Fruit fly (Drosophila melanogaster) whole organism, embryonic: ENCODE data around the gene H2.0.

Experiments used
- Awh ChIP-seq: fragments of 200-800 bp; sonication (Bioruptor generic); IDR thresholded peaks from 2 replicates; pipeline ENCODE4, ENCODE4 v1.3.6; 2022; ENCODE audit warnings: missing biosample characterization, missing genetic modification characterization
- CG10321 ChIP-seq: fragments of 200-800 bp; sonication (Bioruptor generic); IDR thresholded peaks from 2 replicates; pipeline ENCODE4 v1.3.6; 2022; ENCODE audit warnings: missing biosample characterization, missing genetic modification characterization
- CG10979 ChIP-seq: fragments of 200-800 bp; sonication (Bioruptor generic); optimal IDR thresholded peaks from 2 replicates; lab custom pipeline; 2018; ENCODE audit warnings: missing biosample characterization, mild to moderate bottlenecking, missing genetic modification characterization, moderate library complexity
- CG11560 ChIP-seq: fragments of 200-800 bp; sonication (Bioruptor generic); IDR thresholded peaks from 3 replicates; pipeline ENCODE4 v1.3.6; 2022; ENCODE audit warnings: missing biosample characterization, missing genetic modification characterization
- CG12769 ChIP-seq: fragments of 200-800 bp; sonication (Bioruptor generic); optimal IDR thresholded peaks from 2 replicates; lab custom pipeline; 2019; ENCODE audit warnings: missing biosample characterization, mild to moderate bottlenecking, missing genetic modification characterization, moderate library complexity
- CG14710 ChIP-seq: fragments of 200-800 bp; sonication (Bioruptor generic); optimal IDR thresholded peaks from 3 replicates; lab custom pipeline; 2019; ENCODE audit warnings: missing biosample characterization, mild to moderate bottlenecking, missing genetic modification characterization, moderate library complexity
- CG16813 ChIP-seq: fragments of 200-800 bp; sonication (Bioruptor generic); IDR thresholded peaks from 3 replicates; pipeline ENCODE4 v1.3.6; 2022; ENCODE audit warnings: missing biosample characterization, missing genetic modification characterization; ENCODE audit not compliant: partially characterized antibody
- CG17361 ChIP-seq: fragments of 200-800 bp; sonication (Bioruptor generic); IDR thresholded peaks from 3 replicates; pipeline ENCODE4 v1.3.6; 2022; ENCODE audit warnings: missing biosample characterization, missing genetic modification characterization
- CG17612 ChIP-seq: fragments of 200-800 bp; sonication (Bioruptor generic); IDR thresholded peaks from 2 replicates; pipeline ENCODE4 v1.3.6; 2022; ENCODE audit warnings: missing biosample characterization, missing genetic modification characterization
- CG31224 ChIP-seq: fragments of 200-800 bp; sonication (Bioruptor generic); IDR thresholded peaks from 2 replicates; pipeline ENCODE4 v1.3.6; 2022; ENCODE audit warnings: missing biosample characterization, missing genetic modification characterization
- CG32772 ChIP-seq: fragments of 200-800 bp; sonication (Bioruptor generic); IDR thresholded peaks from 2 replicates; pipeline ENCODE4 v1.3.6; 2022; ENCODE audit warnings: missing biosample characterization, missing genetic modification characterization
- CG4424 ChIP-seq: fragments of 200-800 bp; sonication (Bioruptor generic); optimal IDR thresholded peaks from 3 replicates; lab custom pipeline; 2016; ENCODE audit warnings: missing biosample characterization, missing genetic modification characterization
- CG4707 ChIP-seq: fragments of 200-800 bp; sonication (Bioruptor generic); optimal IDR thresholded peaks from 2 replicates; lab custom pipeline; 2018; ENCODE audit warnings: missing biosample characterization, mild to moderate bottlenecking, missing genetic modification characterization, moderate library complexity
- CG7839 ChIP-seq: fragments of 200-800 bp; sonication (Bioruptor generic); optimal IDR thresholded peaks from 3 replicates; lab custom pipeline; 2018; ENCODE audit warnings: missing biosample characterization, mild to moderate bottlenecking, missing genetic modification characterization, moderate library complexity
- CG7928 ChIP-seq: fragments of 200-800 bp; sonication (Bioruptor generic); optimal IDR thresholded peaks from 2 replicates; lab custom pipeline; 2017; ENCODE audit warnings: missing biosample characterization, mild to moderate bottlenecking, missing genetic modification characterization
- CG8388 ChIP-seq: fragments of 200-800 bp; sonication (Bioruptor generic); optimal IDR thresholded peaks from 2 replicates; lab custom pipeline; 2019; ENCODE audit warnings: missing biosample characterization, mild to moderate bottlenecking, missing genetic modification characterization, moderate library complexity
- CG8478 ChIP-seq: fragments of >200 bp; optimal IDR thresholded peaks from 2 replicates; lab custom pipeline; 2018
- CG9727 ChIP-seq: fragments of 200-800 bp; sonication (Bioruptor generic); optimal IDR thresholded peaks from 3 replicates; lab custom pipeline; 2017; ENCODE audit warnings: missing biosample characterization, mild to moderate bottlenecking, missing genetic modification characterization
- CG9797 ChIP-seq: fragments of 200-800 bp; sonication (Bioruptor generic); optimal IDR thresholded peaks from 3 replicates; lab custom pipeline; 2018; ENCODE audit warnings: missing biosample characterization, mild to moderate bottlenecking, missing genetic modification characterization
- CG9932 ChIP-seq: fragments of 200-800 bp; sonication (Bioruptor generic); IDR thresholded peaks from 2 replicates; pipeline ENCODE4 v1.3.6; 2022; ENCODE audit warnings: missing biosample characterization, missing genetic modification characterization
- Chrac-16 ChIP-seq: fragments of 200-800 bp; sonication (Bioruptor generic); optimal IDR thresholded peaks from 3 replicates; lab custom pipeline; 2016; ENCODE audit warnings: missing biosample characterization, missing genetic modification characterization
- CoRest ChIP-seq: fragments of 200-800 bp; sonication (Bioruptor generic); optimal IDR thresholded peaks from 3 replicates; lab custom pipeline; 2018; ENCODE audit warnings: missing biosample characterization, mild to moderate bottlenecking, missing genetic modification characterization, moderate library complexity
- Deaf1 ChIP-seq: fragments of 200-800 bp; optimal IDR thresholded peaks from 3 replicates; lab custom pipeline; 2019; ENCODE audit warnings: missing biosample characterization, mild to moderate bottlenecking, missing genetic modification characterization, moderate library complexity
- Ets97D ChIP-seq: fragments of 200-800 bp; sonication (Bioruptor generic); optimal IDR thresholded peaks from 3 replicates; lab custom pipeline; 2016; ENCODE audit warnings: missing biosample characterization, missing genetic modification characterization
- Fer1 ChIP-seq: fragments of 200-800 bp; sonication (Bioruptor generic); optimal IDR thresholded peaks from 2 replicates; lab custom pipeline; 2017; ENCODE audit warnings: missing biosample characterization, mild to moderate bottlenecking, missing genetic modification characterization
- Fer2 ChIP-seq: fragments of 200-800 bp; sonication (Bioruptor generic); optimal IDR thresholded peaks from 2 replicates; lab custom pipeline; 2018; ENCODE audit warnings: missing biosample characterization, mild to moderate bottlenecking, missing genetic modification characterization, moderate library complexity
- Max ChIP-seq: fragments of 200-800 bp; sonication (Bioruptor generic); optimal IDR thresholded peaks from 2 replicates; lab custom pipeline; 2016; ENCODE audit warnings: missing biosample characterization, mild to moderate bottlenecking, missing genetic modification characterization
- Nf-YC ChIP-seq: fragments of 200-800 bp; optimal IDR thresholded peaks from 3 replicates; lab custom pipeline; 2019; ENCODE audit warnings: missing biosample characterization, mild to moderate bottlenecking, missing genetic modification characterization, moderate library complexity
- Oli ChIP-seq: fragments of 200-800 bp; sonication (Bioruptor generic); optimal IDR thresholded peaks from 2 replicates; lab custom pipeline; 2018; ENCODE audit warnings: missing biosample characterization, mild to moderate bottlenecking, missing genetic modification characterization, moderate library complexity
- Opbp ChIP-seq: fragments of 200-800 bp; sonication (Bioruptor generic); IDR thresholded peaks from 3 replicates; pipeline ENCODE4 v1.3.6; 2022; ENCODE audit warnings: missing biosample characterization, missing genetic modification characterization; ENCODE audit not compliant: partially characterized antibody
- Spps ChIP-seq: fragments of 200-800 bp; sonication (Bioruptor generic); optimal IDR thresholded peaks from 2 replicates; lab custom pipeline; 2018; ENCODE audit warnings: missing biosample characterization, mild to moderate bottlenecking, missing genetic modification characterization
- Sry-δ ChIP-seq: fragments of 200-800 bp; sonication (Bioruptor generic); optimal IDR thresholded peaks from 2 replicates; lab custom pipeline; 2016; ENCODE audit warnings: missing biosample characterization, missing genetic modification characterization
- Taf1 ChIP-seq: fragments of 200-800 bp; sonication (Bioruptor generic); IDR thresholded peaks from 2 replicates; pipeline ENCODE4 v1.3.6; 2022; ENCODE audit warnings: missing biosample characterization, missing genetic modification characterization
- Usf ChIP-seq: fragments of 200-800 bp; sonication (Bioruptor generic); optimal IDR thresholded peaks from 2 replicates; lab custom pipeline; 2017; ENCODE audit warnings: missing genotype, missing biosample characterization, missing genetic modification characterization
- amos ChIP-seq: fragments of 200-800 bp; sonication (Bioruptor generic); IDR thresholded peaks from 2 replicates; pipeline ENCODE4 v1.3.6; 2022; ENCODE audit warnings: missing biosample characterization, missing genetic modification characterization; ENCODE audit not compliant: partially characterized antibody
- ara ChIP-seq: fragments of 200-800 bp; sonication (Bioruptor generic); IDR thresholded peaks from 2 replicates; pipeline ENCODE4 v1.3.6; 2022; ENCODE audit warnings: missing biosample characterization, missing genetic modification characterization
- bbx ChIP-seq: fragments of 200-800 bp; sonication (Bioruptor generic); IDR thresholded peaks from 2 replicates; pipeline ENCODE4 v1.3.6; 2022; ENCODE audit warnings: missing biosample characterization, missing genetic modification characterization; ENCODE audit not compliant: partially characterized antibody
- dm ChIP-seq: fragments of 200-800 bp; sonication (Bioruptor generic); optimal IDR thresholded peaks from 3 replicates; lab custom pipeline; 2016; ENCODE audit warnings: missing biosample characterization, missing genetic modification characterization
- dmrt11E ChIP-seq: fragments of 200-800 bp; sonication (Bioruptor generic); optimal IDR thresholded peaks from 3 replicates; lab custom pipeline; 2018; ENCODE audit warnings: missing biosample characterization, mild to moderate bottlenecking, missing genetic modification characterization, moderate library complexity
- grn ChIP-seq: fragments of 200-800 bp; sonication (Bioruptor generic); optimal IDR thresholded peaks from 3 replicates; lab custom pipeline; 2017; ENCODE audit warnings: missing biosample characterization, missing genetic modification characterization
- gsb-n ChIP-seq: fragments of 200-800 bp; sonication (Bioruptor generic); optimal IDR thresholded peaks from 3 replicates; lab custom pipeline; 2018; ENCODE audit warnings: missing biosample characterization, mild to moderate bottlenecking, missing genetic modification characterization
- nau ChIP-seq: fragments of 200-800 bp; sonication (Bioruptor generic); optimal IDR thresholded peaks from 3 replicates; lab custom pipeline; 2017; ENCODE audit warnings: missing biosample characterization, mild to moderate bottlenecking, missing genetic modification characterization, missing genetic modification reagents
- nmo ChIP-seq: fragments of 200-800 bp; sonication (Bioruptor generic); optimal IDR thresholded peaks from 2 replicates; lab custom pipeline; 2018; ENCODE audit warnings: missing biosample characterization, mild to moderate bottlenecking, missing genetic modification characterization, moderate library complexity
- prd ChIP-seq, 3 experiments: fragments of >200 bp in 2 of 3; fragments of 200-800 bp in 1 of 3; sonication (Bioruptor generic) in 1 of 3; optimal IDR thresholded peaks in 2 of 3; IDR thresholded peaks in 1 of 3; 2 replicates in 2 of 3; 3 replicates in 1 of 3; pipeline versions ENCODE4 v1.3.6 to Lab custom; 2017 to 2022; ENCODE audit warnings: missing biosample characterization in 1 of 3, missing genetic modification characterization in 1 of 3
- pzg ChIP-seq: fragments of 200-800 bp; sonication (Bioruptor generic); optimal IDR thresholded peaks from 3 replicates; lab custom pipeline; 2018; ENCODE audit warnings: missing biosample characterization, mild to moderate bottlenecking, missing genetic modification characterization, moderate library complexity
- sisA ChIP-seq: fragments of 200-800 bp; sonication (Bioruptor generic); IDR thresholded peaks from 2 replicates; pipeline ENCODE4 v1.3.6; 2022; ENCODE audit warnings: missing biosample characterization, missing genetic modification characterization
- trem ChIP-seq: fragments of 200-800 bp; optimal IDR thresholded peaks from 3 replicates; lab custom pipeline; 2019; ENCODE audit warnings: missing biosample characterization, mild to moderate bottlenecking, missing genetic modification characterization, moderate library complexity

The H2.0 gene

dm6 chr2L:6019352-6020131 lies at the start of gene H2.0 (continued):
- TF ChIP-seq CG10321 (GFP tag; lab: Robert Waterston, UW), result peak; percentile 56; the same call in 1 of the 2 replicates
- peak; percentile 97 for TF ChIP-seq Nf-YC (tag; lab: Kevin White, UChicago)
- no peak for TF ChIP-seq Opbp (GFP tag; lab: Robert Waterston, UW)
- TF ChIP-seq CG10979 (tag; lab: Kevin White, UChicago), result peak; percentile 60
- peak; percentile 13 for TF ChIP-seq Spps (tag; lab: Kevin White, UChicago)
- TF ChIP-seq CG12769 (tag; lab: Kevin White, UChicago), result peak; percentile 34
- TF ChIP-seq CG17361 (GFP tag; lab: Robert Waterston, UW), result peak; percentile 58; the same call in 2 of the 3 replicates
- TF ChIP-seq Ets97D, result no peak
- 0 out of 2 replicates have a peak, but pooled peaks have one; percentile 26 for TF ChIP-seq ara (GFP tag; lab: Robert Waterston, UW)
- TF ChIP-seq Awh (GFP tag; lab: Robert Waterston, UW), result peak; percentile 53
- TF ChIP-seq CG8388 (GFP tag; lab: Kevin White, UChicago), result no peak
- no peak for TF ChIP-seq Fer2 (tag; lab: Kevin White, UChicago)
- TF ChIP-seq prd (optimal IDR thresholded peaks at IDR 0.05; lab: Kevin White, UChicago), result no peak
- peak; percentile 50; the same call in 2 of the 3 replicates for TF ChIP-seq prd (GFP tag; IDR thresholded peaks at IDR 0.05; lab: Robert Waterston, UW)
- peak; percentile 45 for TF ChIP-seq CG7839 (tag; lab: Kevin White, UChicago)
- TF ChIP-seq grn (GFP tag; lab: Kevin White, UChicago), result peak; percentile 24
- no peak for TF ChIP-seq Usf
- peak; percentile 18 for TF ChIP-seq Chrac-16 (GFP tag; lab: Kevin White, UChicago)
- TF ChIP-seq CG4424 (GFP tag; lab: Kevin White, UChicago), result peak; percentile 46
- TF ChIP-seq Oli, result peak; percentile 46
- peak; percentile 10 for TF ChIP-seq gsb-n
- TF ChIP-seq CG4707 (GFP tag; lab: Kevin White, UChicago), result peak; percentile 1
- TF ChIP-seq nmo (GFP tag; lab: Kevin White, UChicago), result peak; percentile 59
- TF ChIP-seq CG8478 (lab: Kevin White, UChicago), result peak; percentile 62
- TF ChIP-seq CG9727, result peak; percentile 62
- no peak for TF ChIP-seq CG11560 (tag; lab: Robert Waterston, UW)
- no peak for TF ChIP-seq CG17612 (GFP tag; lab: Robert Waterston, UW)
- peak; percentile 68 for TF ChIP-seq dmrt11E (tag; lab: Kevin White, UChicago)
- peak; percentile 46 for TF ChIP-seq CG14710 (tag; lab: Kevin White, UChicago)
- no peak for TF ChIP-seq amos (GFP tag; lab: Robert Waterston, UW)
- TF ChIP-seq sisA, result no peak
- 0 out of 2 replicates have a peak, but pooled peaks have one; percentile 26 for TF ChIP-seq CG31224
- no peak for TF ChIP-seq Max (GFP tag; lab: Kevin White, UChicago)

- no peak for TF ChIP-seq Taf1 (GFP tag; lab: Robert Waterston, UW)
- peak; percentile 69 for TF ChIP-seq pzg (GFP tag; lab: Kevin White, UChicago)
- no peak for TF ChIP-seq nau (GFP tag; lab: Kevin White, UChicago)
- peak; percentile 91 for TF ChIP-seq bbx
- peak; percentile 26 for TF ChIP-seq trem (tag; lab: Kevin White, UChicago)
- peak; percentile 20 for TF ChIP-seq CoRest (tag; lab: Kevin White, UChicago)
- TF ChIP-seq amos (GFP tag; lab: Robert Waterston, UW), result peak; percentile 92
- TF ChIP-seq CG9932, result peak; percentile 52
- peak; percentile 87 for TF ChIP-seq CG16813
- TF ChIP-seq Deaf1, result no peak
- peak; percentile 12 for TF ChIP-seq CG9797 (GFP tag; lab: Kevin White, UChicago)
- TF ChIP-seq Sry-δ (GFP tag; lab: Kevin White, UChicago), result peak; percentile 95
- TF ChIP-seq dm (GFP tag; lab: Kevin White, UChicago), result peak; percentile 50
- TF ChIP-seq CG7928, result no peak
- peak; percentile 30 for TF ChIP-seq Fer1 (GFP tag; lab: Kevin White, UChicago)
- peak; percentile 83 for TF ChIP-seq CG32772 (GFP tag; lab: Robert Waterston, UW)
Measured at dm6 chr2L:6068544-6069251, 49.5 kb upstream of the H2.0 start, which contains the start of the genes CG9150 and Pfdn1. Gene CG9150, minus strand, starts transcription at chr2L:6068594. Gene Pfdn1, plus strand, starts transcription at chr2L:6069079.
